Worm (Caenorhabditis elegans) whole organism, L4/young adult: ENCODE results near the gene nsph-4.1.

Source experiments
- W03F9.2 ChIP-seq: fragments of 150-350 bp; optimal IDR thresholded peaks from 2 replicates; lab custom pipeline; 2014; ENCODE audit warnings: missing biosample characterization, missing genetic modification characterization
- dao-5 ChIP-seq: sonication (generic microtip); optimal IDR thresholded peaks from 2 replicates; lab custom pipeline; 2016; ENCODE audit warnings: missing genotype, missing genetic modification characterization, moderate library complexity, missing compliant biosample characterization
- him-1 ChIP-seq: sonication (generic microtip); optimal IDR thresholded peaks from 2 replicates; lab custom pipeline; 2016; ENCODE audit warnings: missing genotype, missing genetic modification reagents, missing genetic modification characterization, missing compliant biosample characterization

DNA sequence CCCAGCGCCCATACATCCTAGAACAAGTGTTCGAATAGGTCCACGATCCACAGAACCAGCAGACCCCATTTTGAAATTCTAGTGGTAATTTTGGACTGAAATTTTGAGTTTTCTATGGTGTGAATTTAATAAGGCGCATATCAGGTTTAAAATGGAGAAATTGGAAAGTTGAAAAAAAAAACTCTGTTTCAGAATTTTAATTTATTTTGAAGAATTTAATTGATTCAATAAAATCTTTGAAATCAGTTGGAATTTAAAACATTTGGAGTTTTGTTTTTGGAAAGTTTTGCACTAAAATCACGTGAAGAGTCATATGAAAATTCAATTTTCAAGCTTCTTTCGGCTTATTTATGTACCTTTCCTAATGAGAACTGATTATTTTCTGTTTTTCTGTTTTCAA is 31.1 kb upstream of the nsph-4.1 start, which contains the start of gene gpa-18:
- TF ChIP-seq him-1 (tag; lab: Kevin White, UChicago): no peak
- no peak for TF ChIP-seq dao-5 (tag; lab: Kevin White, UChicago)
- no peak for TF ChIP-seq W03F9.2 (tag; lab: Kevin White, UChicago)
